Fruit fly (Drosophila melanogaster): Measurements from ENCODE around the gene Ance-2.

The Ance-2 gene

dm6 chr2L:13900111-13900930 is 8.8 kb upstream of the Ance-2 start:
- TF ChIP-seq dmrt93B (GFP tag; optimal IDR thresholded peaks at IDR 0.05) = no peak
- peak; percentile 4 for TF ChIP-seq h (GFP tag; optimal IDR thresholded peaks at IDR 0.05)
- no peak for TF ChIP-seq lola (GFP tag; optimal IDR thresholded peaks at IDR 0.05)
- no peak for TF ChIP-seq brk (GFP tag; optimal IDR thresholded peaks at IDR 0.05)
- TF ChIP-seq fru (GFP tag; optimal IDR thresholded peaks at IDR 0.05) = peak; percentile 50
- no peak for TF ChIP-seq Rel (GFP tag; optimal IDR thresholded peaks at IDR 0.05)
- peak; percentile 99 for TF ChIP-seq Rel (tag; optimal IDR thresholded peaks at IDR 0.05)
- TF ChIP-seq woc (GFP tag; optimal IDR thresholded peaks at IDR 0.05) = no peak
- TF ChIP-seq sage (GFP tag; optimal IDR thresholded peaks at IDR 0.05) = no peak
- TF ChIP-seq jim (GFP tag; optimal IDR thresholded peaks at IDR 0.05) = no peak

- TF ChIP-seq br (GFP tag; optimal IDR thresholded peaks at IDR 0.05) = no peak
- TF ChIP-seq Hr83 (GFP tag; optimal IDR thresholded peaks at IDR 0.05; ENCODE audit: poor library complexity, severe bottlenecking) = peak; percentile 86
- no peak for TF ChIP-seq foxo (GFP tag; optimal IDR thresholded peaks at IDR 0.05)
- peak; percentile 3 for TF ChIP-seq CG9705 (GFP tag; optimal IDR thresholded peaks at IDR 0.05)
- TF ChIP-seq Myc (optimal IDR thresholded peaks at IDR 0.05) = no peak
- TF ChIP-seq Mio (GFP tag; optimal IDR thresholded peaks at IDR 0.05) = no peak
- TF ChIP-seq Vsx2 (GFP tag; optimal IDR thresholded peaks at IDR 0.05; ENCODE audit: partially characterized antibody) = no peak
- no peak for TF ChIP-seq rgr (GFP tag; optimal IDR thresholded peaks at IDR 0.05)
- TF ChIP-seq CG32264 (GFP tag; optimal IDR thresholded peaks at IDR 0.05) = no peak
- TF ChIP-seq N (GFP tag; optimal IDR thresholded peaks at IDR 0.05) = no peak
- TF ChIP-seq fru (GFP tag; optimal IDR thresholded peaks at IDR 0.05) = no peak
Observed at dm6 chr2L:13903796-13904330, 5.3 kb upstream of the Ance-2 start.

dm6 chr2L:13904331-13904911 is 4.7 kb upstream of the Ance-2 start, which contains the start of gene Smg5:
TSS of gene Smg5 (minus strand) at chr2L:13904661.
- TF ChIP-seq Dif (GFP tag; optimal IDR thresholded peaks at IDR 0.05; ENCODE audit: partially characterized antibody) (peak; percentile 100), Jra (GFP tag; optimal IDR thresholded peaks at IDR 0.05) (peak; percentile 74), usp (GFP tag; optimal IDR thresholded peaks at IDR 0.05) (no peak), rgr (GFP tag; optimal IDR thresholded peaks at IDR 0.05) (peak; percentile 89), sage (GFP tag; optimal IDR thresholded peaks at IDR 0.05) (peak; percentile 1), ey (GFP tag; optimal IDR thresholded peaks at IDR 0.05) (peak; percentile 85), dsf (GFP tag; optimal IDR thresholded peaks at IDR 0.05; ENCODE audit: borderline replicate concordance) (peak; percentile 34), Rel (GFP tag; optimal IDR thresholded peaks at IDR 0.05) (no peak), Rel (tag; optimal IDR thresholded peaks at IDR 0.05) (peak; percentile 23), br (GFP tag; optimal IDR thresholded peaks at IDR 0.05) (peak; percentile 85), Dfd (GFP tag; optimal IDR thresholded peaks at IDR 0.05) (no peak), h (GFP tag; optimal IDR thresholded peaks at IDR 0.05) (peak; percentile 88), Hnf4 (GFP tag; optimal IDR thresholded peaks at IDR 0.05) (peak; percentile 83), psq (GFP tag; optimal IDR thresholded peaks at IDR 0.05) (peak; percentile 82), fru (GFP tag; optimal IDR thresholded peaks at IDR 0.05) (peak; percentile 84), dl (GFP tag; optimal IDR thresholded peaks at IDR 0.05; ENCODE audit: insufficient read depth in 1 of 2, partially characterized antibody in 2 of 2) (peak; percentile 98 to 99), Hr83 (GFP tag; optimal IDR thresholded peaks at IDR 0.05; ENCODE audit: poor library complexity, severe bottlenecking) (peak; percentile 61), Myc (optimal IDR thresholded peaks at IDR 0.05) (peak; percentile 76), lola (GFP tag; optimal IDR thresholded peaks at IDR 0.05) (no peak), Hr78 (GFP tag; optimal IDR thresholded peaks at IDR 0.05) (no peak), tai (GFP tag; optimal IDR thresholded peaks at IDR 0.05) (no peak), CG9705 (GFP tag; optimal IDR thresholded peaks at IDR 0.05) (peak; percentile 78), Sp1 (GFP tag; optimal IDR thresholded peaks at IDR 0.05) (peak; percentile 62), Vsx2 (GFP tag; optimal IDR thresholded peaks at IDR 0.05; ENCODE audit: partially characterized antibody) (peak; percentile 100), sv (GFP tag; optimal IDR thresholded peaks at IDR 0.05) (peak; percentile 96), CG32264 (GFP tag; optimal IDR thresholded peaks at IDR 0.05) (peak; percentile 57), foxo (GFP tag; optimal IDR thresholded peaks at IDR 0.05) (peak; percentile 58 to 89), Abd-B (GFP tag; optimal IDR thresholded peaks at IDR 0.05) (no peak), HLH106 (tag; optimal IDR thresholded peaks at IDR 0.05) (peak; percentile 78), woc (GFP tag; optimal IDR thresholded peaks at IDR 0.05) (peak; percentile 91), N (GFP tag; optimal IDR thresholded peaks at IDR 0.05) (peak; percentile 59), GATAd (GFP tag; optimal IDR thresholded peaks at IDR 0.05) (peak; percentile 46), dmrt93B (GFP tag; optimal IDR thresholded peaks at IDR 0.05) (peak; percentile 68), Mio (GFP tag; optimal IDR thresholded peaks at IDR 0.05) (no peak), OdsH (GFP tag; optimal IDR thresholded peaks at IDR 0.05) (peak; percentile 69), jim (GFP tag; optimal IDR thresholded peaks at IDR 0.05) (no peak)
